Fruit fly (Drosophila melanogaster) whole organism, pupa: Measurements from ENCODE around the gene CG4382.

Experiments
- CG10348 ChIP-seq: fragments of 200-800 bp; sonication (Bioruptor generic); IDR thresholded peaks from 2 replicates; pipeline ENCODE4 v1.3.6; 2022; ENCODE audit warnings: missing biosample characterization, missing genetic modification characterization
- CG12605 ChIP-seq: fragments of 200-800 bp; sonication (Bioruptor generic); IDR thresholded peaks from 2 replicates; pipeline ENCODE4 v1.3.6; 2022; ENCODE audit warnings: missing biosample characterization, missing genetic modification characterization
- CG14655 ChIP-seq: fragments of 200-800 bp; sonication (Bioruptor generic); optimal IDR thresholded peaks from 3 replicates; lab custom pipeline; 2017; ENCODE audit warnings: mild to moderate bottlenecking, missing biosample characterization, missing genetic modification reagents, missing genetic modification characterization
- CG17806 ChIP-seq: fragments of 200-800 bp; sonication (Bioruptor generic); optimal IDR thresholded peaks from 2 replicates; lab custom pipeline; 2018; ENCODE audit warnings: missing biosample characterization, mild to moderate bottlenecking, missing genetic modification characterization, moderate library complexity
- EcR ChIP-seq: fragments of 200-800 bp; sonication (Bioruptor generic); optimal IDR thresholded peaks from 3 replicates; lab custom pipeline; 2019; ENCODE audit warnings: missing biosample characterization, missing genetic modification characterization, mild to moderate bottlenecking, moderate library complexity, missing genetic modification reagents
- Ets98B ChIP-seq: fragments of 200-800 bp; sonication (Bioruptor generic); IDR thresholded peaks from 2 replicates; pipeline ENCODE4 v1.3.6; 2022; ENCODE audit warnings: missing biosample characterization, missing genetic modification characterization
- Pif1A ChIP-seq: fragments of 200-800 bp; sonication (Bioruptor generic); optimal IDR thresholded peaks from 3 replicates; lab custom pipeline; 2016; ENCODE audit warnings: missing biosample characterization, missing genetic modification characterization
- Pif1B ChIP-seq: fragments of 200-800 bp; sonication (Bioruptor generic); optimal IDR thresholded peaks from 3 replicates; lab custom pipeline; 2016; ENCODE audit warnings: missing biosample characterization, missing genetic modification characterization
- gl ChIP-seq: fragments of 200-800 bp; sonication (Bioruptor generic); optimal IDR thresholded peaks from 2 replicates; lab custom pipeline; 2018; ENCODE audit warnings: missing biosample characterization, mild to moderate bottlenecking, missing genetic modification characterization

- TF ChIP-seq CG10348 (GFP tag; lab: Robert Waterston, UW) (no peak), EcR (GFP tag; lab: Kevin White, UChicago) (no peak), Pif1A (no peak), gl (tag; lab: Kevin White, UChicago) (no peak), CG14655 (GFP tag; lab: Kevin White, UChicago) (no peak), Pif1B (GFP tag; lab: Kevin White, UChicago) (no peak), CG12605 (no peak), Ets98B (GFP tag; lab: Robert Waterston, UW) (no peak), CG17806 (no peak)
Measured at dm6 chr2L:9594625-9595300, 5.9 kb downstream of the CG4382 start.
